Worm (Caenorhabditis elegans) whole organism, young adult: ENCODE measurements around the gene twk-4.

ENCODE experiments used
- aptf-3 ChIP-seq: fragments of 200-800 bp; sonication (Bioruptor generic); IDR thresholded peaks from 2 replicates; pipeline ENCODE4 v1.3.6; 2022; ENCODE audit warnings: missing genetic modification characterization, missing compliant biosample characterization
- gei-17 ChIP-seq: fragments of 200-800 bp; sonication (Bioruptor generic); optimal IDR thresholded peaks from 2 replicates; lab custom pipeline; 2018; ENCODE audit warnings: mild to moderate bottlenecking, missing genetic modification characterization, missing compliant biosample characterization
- madf-10 ChIP-seq: sonication (generic microtip); optimal IDR thresholded peaks from 2 replicates; lab custom pipeline; 2016; ENCODE audit warnings: mild to moderate bottlenecking, missing genetic modification characterization, missing compliant biosample characterization
- xnd-1 ChIP-seq: sonication (generic microtip); optimal IDR thresholded peaks from 2 replicates; lab custom pipeline; 2016; ENCODE audit warnings: missing genotype, missing genetic modification reagents, missing genetic modification characterization, missing compliant biosample characterization

- TF ChIP-seq xnd-1 (tag; lab: Kevin White, UChicago) (no peak), madf-10 (tag; lab: Kevin White, UChicago) (no peak), gei-17 (GFP tag; lab: Kevin White, UChicago) (no peak), aptf-3 (GFP tag; lab: Robert Waterston, UW) (no peak)
These were observed 39.8 kb downstream of the twk-4 start for ce11 chrII:9154339-9154738.
